Worm (Caenorhabditis elegans): ENCODE measurements around the gene ZK688.10.

DNA sequence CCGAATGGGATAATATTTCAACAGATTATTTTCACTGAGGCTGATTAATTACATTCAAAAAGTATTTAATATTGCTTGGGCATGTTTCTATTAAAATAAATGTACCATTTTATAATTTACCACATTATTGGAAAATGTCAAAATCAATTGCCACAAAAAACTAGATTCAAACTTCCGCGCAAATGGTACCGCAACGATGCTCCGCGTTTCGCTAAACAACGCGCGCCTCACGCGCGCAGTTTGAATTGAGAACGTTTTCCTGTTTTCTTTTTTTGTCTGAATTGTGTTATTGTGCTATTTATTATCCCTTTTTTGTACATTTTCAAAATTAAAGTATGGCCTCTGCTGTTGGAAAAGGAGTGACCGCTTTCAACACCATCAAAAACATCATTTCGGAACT lies 44.0 kb upstream of the ZK688.10 start, which contains the start of gene C29E4.12:
- TF ChIP-seq F49E8.2 (tag; optimal IDR thresholded peaks at IDR 0.05; ENCODE audit: insufficient read depth) (no peak), egl-18 (GFP tag; IDR thresholded peaks at IDR 0.05) (no peak), cebp-1 (GFP tag; IDR thresholded peaks at IDR 0.05) (no peak), cebp-1 (tag; optimal IDR thresholded peaks at IDR 0.05) (no peak), ceh-91 (GFP tag; IDR thresholded peaks at IDR 0.05) (no peak), hmg-20 (GFP tag; IDR thresholded peaks at IDR 0.05) (no peak), Y56A3A.18 (GFP tag; IDR thresholded peaks at IDR 0.05) (no peak)

All from whole organism, young adult.